Fruit fly (Drosophila melanogaster): ENCODE measurements around the gene Lasp.

Lasp gene

DNA sequence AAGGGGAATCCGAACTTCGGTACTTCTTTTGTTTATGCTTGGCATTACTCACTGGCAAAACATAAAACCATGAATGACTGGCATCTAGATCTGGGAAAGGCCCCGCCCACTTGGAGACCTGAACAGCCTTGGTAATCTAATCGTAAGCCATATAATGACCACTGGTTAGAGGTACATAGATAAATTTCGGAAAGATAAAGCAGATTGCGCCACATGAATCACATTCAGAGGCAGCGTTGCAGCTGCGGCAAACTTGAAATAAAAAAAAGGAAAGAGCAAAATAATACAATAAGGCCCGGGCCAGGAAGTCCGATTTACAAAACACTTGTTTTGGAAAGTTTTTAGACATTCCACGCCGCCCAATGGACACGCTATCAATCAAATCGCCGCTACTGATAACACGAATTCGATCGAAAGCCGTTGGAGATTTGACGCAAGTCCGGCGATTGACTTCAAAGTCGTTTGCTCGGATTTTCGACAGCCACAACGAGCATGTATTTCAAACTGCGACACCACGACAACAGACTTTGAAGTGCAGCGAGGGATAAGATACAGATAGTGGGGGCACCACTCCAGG lies 47.2 kb downstream of the Lasp start:
- no peak for TF ChIP-seq noc (tag; optimal IDR thresholded peaks at IDR 0.05)

- peak; percentile 60 for TF ChIP-seq noc (tag; optimal IDR thresholded peaks at IDR 0.05)
Observed at dm6 chr3L:16661167-16662109, 50.0 kb downstream of the Lasp start, which contains the start of gene Baldspot. TSS of gene Baldspot (minus strand) at chr3L:16661615.

- peak; percentile 73 for TF ChIP-seq noc (tag; optimal IDR thresholded peaks at IDR 0.05)
Observed at dm6 chr3L:16659959-16660870, 51.3 kb downstream of the Lasp start.

DNA sequence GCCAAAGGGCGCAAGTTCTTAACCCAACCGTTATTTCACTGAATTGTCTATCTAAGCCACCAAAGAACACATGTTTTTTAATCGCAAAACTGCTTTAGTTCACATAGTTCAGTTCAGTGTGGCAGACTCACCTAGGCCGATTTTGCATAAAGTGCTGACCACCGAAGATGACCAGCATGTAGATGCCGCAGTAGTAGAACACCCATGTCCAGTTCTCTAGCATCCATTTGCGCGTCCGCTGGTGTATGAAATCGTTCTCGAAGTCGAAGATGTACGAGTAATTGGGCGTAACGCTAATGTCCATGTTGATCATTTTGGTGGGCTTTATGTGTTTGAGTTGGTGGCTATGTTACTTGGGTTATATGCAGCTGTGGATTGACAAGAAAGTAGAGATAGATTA lies 52.4 kb downstream of the Lasp start:
- no peak for TF ChIP-seq noc (tag; optimal IDR thresholded peaks at IDR 0.05)

- TF ChIP-seq noc (tag; optimal IDR thresholded peaks at IDR 0.05), result peak; percentile 45
Observed at dm6 chr3L:16657014-16657413, 54.5 kb downstream of the Lasp start.

DNA sequence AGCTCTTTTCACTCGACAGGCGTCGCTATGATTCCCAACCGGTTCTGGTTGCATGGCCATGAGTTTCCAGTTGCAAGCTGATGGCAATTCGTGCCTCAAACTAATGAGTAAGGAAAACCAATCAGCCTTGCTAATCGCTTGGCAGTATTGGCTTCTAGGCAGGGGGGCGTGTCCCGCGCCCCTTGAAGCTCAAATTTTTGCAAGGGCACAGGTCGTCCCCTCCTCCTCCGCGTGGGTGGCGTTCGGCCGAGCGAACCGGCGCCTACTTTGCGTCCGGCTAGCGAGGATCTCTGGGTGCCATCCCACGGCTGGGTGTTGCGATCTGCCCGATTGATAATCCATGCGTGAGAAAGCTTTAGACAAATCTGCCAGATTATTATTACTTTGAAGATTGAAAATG lies 57.8 kb downstream of the Lasp start:
- no peak for TF ChIP-seq noc (tag; optimal IDR thresholded peaks at IDR 0.05)

dm6 chr3L:16652531-16652930 lies 58.9 kb downstream of the Lasp start:
- TF ChIP-seq noc (tag; optimal IDR thresholded peaks at IDR 0.05), result peak; percentile 50

DNA sequence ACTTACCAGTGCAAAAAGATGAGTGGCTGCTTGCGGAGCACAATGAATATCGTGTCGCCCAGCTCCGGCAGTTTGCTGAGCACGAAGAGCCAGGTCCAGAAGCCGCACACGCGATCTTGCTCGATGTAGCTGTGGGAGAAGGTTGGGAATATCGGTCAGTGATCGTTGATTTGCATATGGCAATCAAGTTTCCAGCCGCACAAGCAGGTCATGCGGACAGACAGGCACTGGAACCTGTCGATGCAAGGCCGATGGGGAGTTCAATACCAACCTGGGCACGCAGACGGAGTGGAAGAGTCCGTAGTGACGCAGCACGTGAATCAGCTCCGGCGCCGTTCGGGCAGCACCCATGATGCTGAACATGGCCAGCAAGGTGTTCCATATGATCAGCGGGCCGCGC lies 60.4 kb downstream of the Lasp start:
- TF ChIP-seq noc (tag; optimal IDR thresholded peaks at IDR 0.05), result no peak

DNA sequence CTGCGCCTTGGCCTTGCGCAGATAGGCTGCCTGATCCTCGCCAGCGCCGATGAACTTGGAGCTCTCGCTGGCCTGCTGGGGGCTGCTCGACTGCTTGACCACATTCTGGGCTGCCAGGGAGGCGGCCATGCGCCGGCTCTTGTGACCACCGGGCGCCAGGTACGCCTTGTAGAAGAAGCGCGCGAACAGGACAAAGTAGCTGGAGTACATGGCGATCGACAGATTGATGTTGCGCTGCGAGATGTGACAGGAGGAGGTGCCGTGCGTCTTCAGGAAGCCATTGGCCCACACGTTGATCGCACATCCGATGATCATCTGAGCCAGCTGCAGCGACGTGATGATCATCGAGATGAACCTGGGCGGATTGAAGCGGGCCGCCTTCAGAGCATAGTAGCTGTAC lies 61.4 kb downstream of the Lasp start:
- TF ChIP-seq noc (tag; optimal IDR thresholded peaks at IDR 0.05), result no peak

DNA sequence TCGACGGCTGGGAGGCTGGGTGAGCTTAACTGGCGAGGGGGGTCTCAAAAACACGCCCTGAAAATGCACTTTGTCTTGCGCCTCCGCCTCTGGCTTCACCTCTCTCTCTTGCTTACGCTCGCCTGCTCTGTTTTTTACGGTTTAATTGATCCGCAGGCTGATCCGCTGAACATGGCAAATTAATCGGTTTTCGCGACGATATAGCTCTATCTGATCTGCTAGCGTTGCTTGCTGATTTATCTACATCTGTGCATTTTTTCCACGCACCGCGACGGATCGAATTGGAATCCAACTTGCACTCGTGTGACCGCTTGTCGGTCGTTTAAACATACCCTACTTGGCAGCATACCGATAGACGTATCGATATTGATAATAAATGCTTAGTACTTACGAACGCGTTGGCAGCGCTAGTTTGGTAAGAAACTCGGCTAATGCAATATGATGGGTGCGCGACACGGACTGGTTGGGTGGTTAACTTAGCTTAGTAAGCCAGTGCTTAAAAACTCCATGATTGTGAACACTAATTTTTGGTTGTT lies 63.8 kb downstream of the Lasp start, which contains the start of gene Abl:
Gene Abl (minus strand): TSS at position 305 of the 536 bp plus-strand sequence.
- TF ChIP-seq noc (tag; optimal IDR thresholded peaks at IDR 0.05), result peak; percentile 50

dm6 chr3L:16646865-16647459 lies 64.5 kb downstream of the Lasp start:
- TF ChIP-seq noc (tag; optimal IDR thresholded peaks at IDR 0.05), result no peak

DNA sequence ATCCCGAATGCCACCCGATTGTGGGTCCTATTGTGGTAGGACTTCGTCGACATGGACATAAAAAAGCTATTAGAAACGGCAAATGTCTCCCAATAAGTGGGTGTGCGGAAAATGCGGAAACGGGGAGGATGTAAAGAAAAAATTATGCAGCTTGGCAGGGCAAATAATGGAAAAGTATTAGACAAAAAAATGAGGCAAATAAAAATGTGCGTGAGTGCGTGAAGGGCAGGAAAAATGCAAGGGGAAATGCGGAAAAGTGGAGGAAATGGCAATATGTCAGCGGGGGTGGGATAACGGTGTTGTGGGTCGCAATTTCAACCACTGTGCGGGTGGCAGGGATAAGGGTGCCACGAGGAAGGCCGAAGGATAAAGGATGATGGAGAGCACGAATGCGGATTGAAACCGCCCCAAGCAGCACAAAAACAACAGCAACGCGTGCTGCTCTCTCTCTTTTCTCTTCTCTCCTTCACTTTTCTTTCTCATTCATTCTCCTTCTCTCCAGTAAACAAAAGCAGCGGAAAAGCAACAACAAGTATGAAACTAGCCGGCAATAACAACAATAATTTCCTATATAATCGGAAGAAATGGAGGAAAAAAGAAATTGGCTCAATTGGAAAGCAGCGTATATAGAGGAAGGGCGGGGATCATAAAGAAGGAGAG lies 66.0 kb downstream of the Lasp start:
- TF ChIP-seq noc (tag; optimal IDR thresholded peaks at IDR 0.05), result no peak

DNA sequence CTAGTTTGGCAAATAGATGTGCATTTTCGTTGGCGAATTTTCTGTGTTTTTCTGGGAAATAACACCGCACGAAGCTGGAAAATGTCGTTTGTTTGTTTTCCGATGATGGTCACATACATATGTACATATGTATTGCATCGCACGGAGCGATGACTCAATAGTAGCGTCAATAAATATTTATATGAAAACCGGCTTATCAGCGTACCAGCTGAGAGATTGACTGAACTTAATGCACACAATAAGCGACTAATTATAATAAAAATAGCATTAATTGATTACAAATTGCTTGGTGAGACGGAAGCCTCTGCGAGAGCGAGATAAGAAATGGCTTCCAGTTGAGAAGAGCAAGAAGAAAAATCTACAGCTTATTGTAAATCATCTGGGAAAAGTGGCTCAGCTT lies 67.0 kb downstream of the Lasp start:
- TF ChIP-seq noc (tag; optimal IDR thresholded peaks at IDR 0.05), result no peak

DNA sequence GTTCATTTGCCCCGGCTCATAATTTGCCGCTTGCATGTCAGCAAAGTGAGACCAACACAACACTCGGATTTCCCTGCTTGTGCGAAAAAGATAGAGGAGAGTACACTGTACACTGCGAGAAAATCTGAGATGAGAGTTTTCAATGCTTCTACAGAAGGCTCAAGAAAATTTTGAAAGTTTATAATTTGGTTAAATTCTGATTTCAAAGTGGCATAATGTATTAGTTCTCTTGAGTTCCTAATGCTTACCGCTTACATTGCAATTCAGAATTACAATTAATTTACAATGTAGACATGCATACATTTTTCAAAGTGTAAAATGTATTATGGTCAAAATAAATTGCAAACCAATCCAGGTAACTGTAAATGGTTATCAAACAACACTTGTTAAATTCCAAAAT lies 68.5 kb downstream of the Lasp start:
- TF ChIP-seq noc (tag; optimal IDR thresholded peaks at IDR 0.05), result no peak

DNA sequence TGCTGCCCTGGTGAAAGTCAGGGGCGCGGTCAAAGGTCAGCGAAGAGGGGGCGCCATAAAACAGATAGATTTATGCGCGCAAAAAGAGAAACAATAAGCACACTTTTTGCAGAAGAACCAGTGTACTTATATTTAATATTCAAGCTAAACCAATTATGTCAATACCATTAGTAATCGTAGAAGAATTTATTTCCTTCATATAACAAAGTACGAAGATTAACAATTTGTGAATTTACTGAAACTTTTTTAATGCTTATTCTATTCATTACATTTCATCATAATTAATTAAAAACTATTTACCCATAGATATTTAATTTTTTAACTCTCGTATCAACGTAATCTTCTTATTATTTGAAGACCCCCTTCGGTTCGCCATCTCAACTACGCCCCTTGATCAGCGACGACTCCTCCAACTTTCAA lies 69.4 kb downstream of the Lasp start:
- TF ChIP-seq noc (tag; optimal IDR thresholded peaks at IDR 0.05), result no peak

Data from whole organism, larva.